ENCODE assay signal across 3 worm cellular contexts in the genomic region with DNA sequence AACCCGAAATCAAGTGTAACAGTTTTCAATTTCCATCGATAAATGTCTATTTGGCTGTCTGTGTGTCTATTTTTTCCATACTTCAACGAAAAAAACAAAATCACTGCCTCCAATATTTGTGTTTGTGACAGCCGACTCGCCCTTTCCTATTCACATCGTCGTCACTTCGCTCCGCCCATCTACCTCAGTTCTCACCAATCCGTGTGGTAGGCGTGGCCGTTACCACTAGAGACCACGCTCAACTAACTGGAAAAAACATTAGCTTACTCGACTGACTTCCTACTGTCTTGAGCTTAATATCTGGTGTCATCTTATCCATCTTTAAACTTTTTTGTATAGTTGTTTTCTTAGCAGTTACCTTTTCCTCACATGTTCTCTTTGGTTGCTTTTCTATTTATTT.
TF ChIP-seq lines count a peak whose summit lies in the region.

No protein-coding gene starts in this region.

TF ChIP-seq in whole organism, L1 larva, 84 proteins besides CTCF, POLR2A, EP300 and RAD21:
- TF ChIP-seq nhr-85 (tag; lab: Kevin White, UChicago), result peak; percentile 65
- TF ChIP-seq snu-23 (GFP tag; optimal IDR thresholded peaks at IDR 0.05; lab: Kevin White, UChicago), result no peak
TF ChIP-seq in whole organism, L1 larva: peak in this region for 1.

TF ChIP-seq in whole organism, L3 larva, 47 proteins besides CTCF, POLR2A, EP300 and RAD21:
- TF ChIP-seq nfya-1 (tag; optimal IDR thresholded peaks at IDR 0.05; lab: Kevin White, UChicago; ENCODE audit: insufficient read depth) (peak; percentile 52), snpc-4 (tag; optimal IDR thresholded peaks at IDR 0.05; lab: Kevin White, UChicago) (no peak)

TF ChIP-seq in whole organism, late embryonic, 69 proteins besides CTCF, POLR2A, EP300 and RAD21:
- TF ChIP-seq madf-2 (tag; optimal IDR thresholded peaks at IDR 0.05; lab: Kevin White, UChicago) (no peak), ref-2 (tag; optimal IDR thresholded peaks at IDR 0.05; lab: Kevin White, UChicago) (peak; percentile 79)
